Worm (Caenorhabditis elegans): ENCODE data around the gene sdz-36.

DNA sequence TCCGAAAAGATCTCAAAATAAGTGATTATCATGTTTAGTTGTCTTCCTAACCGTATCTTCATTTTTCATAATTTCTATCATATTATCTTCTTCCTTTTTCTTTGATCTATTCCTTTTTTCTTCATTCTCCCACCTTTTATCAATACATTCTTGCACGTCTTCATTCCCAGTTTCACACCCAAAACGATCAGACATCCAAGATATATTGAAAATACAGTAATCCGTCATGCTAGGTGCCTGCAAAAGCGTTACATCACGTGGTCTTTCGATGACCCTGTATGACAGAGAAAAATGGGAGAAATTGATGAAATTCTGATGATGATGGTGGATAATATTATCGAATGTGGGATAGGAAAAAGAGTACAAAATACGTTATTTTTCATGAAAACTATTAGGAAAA, 18.3 kb upstream of the sdz-36 start:
- TF ChIP-seq nhr-129 (tag; optimal IDR thresholded peaks at IDR 0.05) (peak; percentile 45), R02D3.7 (tag; optimal IDR thresholded peaks at IDR 0.05) (no peak)

Data from whole organism, L2 larva.